Fruit fly (Drosophila melanogaster): ENCODE measurements around the gene CG11723.

Gene CG11723

DNA sequence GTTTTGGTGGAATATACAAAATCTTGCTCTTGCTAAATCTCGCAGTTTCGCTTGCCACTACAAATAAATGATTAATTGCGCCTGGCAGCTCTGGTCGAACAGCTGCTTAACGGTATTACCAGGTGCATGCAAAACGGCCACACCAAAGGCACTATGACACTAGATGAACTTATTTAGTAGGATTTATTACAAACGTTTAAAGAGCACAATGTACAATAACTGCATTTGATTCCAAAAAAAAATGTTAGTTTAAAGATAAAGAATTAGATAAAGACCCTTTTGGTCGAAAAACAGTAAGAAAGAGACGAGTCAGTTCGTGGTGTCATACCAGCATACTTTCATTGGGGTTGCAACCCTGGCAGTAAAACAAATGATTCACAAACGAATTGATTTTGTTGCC lies at the start of gene CG11723, which contains the start of gene Tbcd:
Gene CG11723, minus strand, starts transcription at position 68 of the 400 bp plus-strand sequence.
Gene Tbcd, plus strand, starts transcription at position 311 of the 400 bp plus-strand sequence.
- peak; percentile 96 for TF ChIP-seq CG17801 (GFP tag; optimal IDR thresholded peaks at IDR 0.05; ENCODE audit: partially characterized antibody)

DNA sequence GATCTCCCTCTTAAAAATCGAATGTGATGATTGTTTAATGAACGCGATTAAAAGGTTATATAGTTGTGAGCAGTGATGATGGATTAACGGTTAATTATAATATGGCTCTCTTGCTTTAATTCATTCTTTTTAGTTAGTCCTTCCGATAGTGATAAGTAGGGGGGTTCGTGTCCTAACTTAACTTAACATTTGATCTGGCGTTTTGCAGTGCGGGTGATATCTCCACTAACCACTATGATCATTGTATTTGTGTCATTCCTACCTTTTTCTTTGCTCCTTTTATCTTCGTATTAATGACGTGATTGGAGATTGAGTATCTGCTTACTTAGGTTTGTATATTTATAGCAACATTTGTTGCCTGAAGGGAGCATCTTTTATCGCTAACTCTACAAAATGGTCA lies 48.3 kb upstream of the CG11723 start:
- TF ChIP-seq CG17801 (GFP tag; optimal IDR thresholded peaks at IDR 0.05; ENCODE audit: partially characterized antibody) = no peak

DNA sequence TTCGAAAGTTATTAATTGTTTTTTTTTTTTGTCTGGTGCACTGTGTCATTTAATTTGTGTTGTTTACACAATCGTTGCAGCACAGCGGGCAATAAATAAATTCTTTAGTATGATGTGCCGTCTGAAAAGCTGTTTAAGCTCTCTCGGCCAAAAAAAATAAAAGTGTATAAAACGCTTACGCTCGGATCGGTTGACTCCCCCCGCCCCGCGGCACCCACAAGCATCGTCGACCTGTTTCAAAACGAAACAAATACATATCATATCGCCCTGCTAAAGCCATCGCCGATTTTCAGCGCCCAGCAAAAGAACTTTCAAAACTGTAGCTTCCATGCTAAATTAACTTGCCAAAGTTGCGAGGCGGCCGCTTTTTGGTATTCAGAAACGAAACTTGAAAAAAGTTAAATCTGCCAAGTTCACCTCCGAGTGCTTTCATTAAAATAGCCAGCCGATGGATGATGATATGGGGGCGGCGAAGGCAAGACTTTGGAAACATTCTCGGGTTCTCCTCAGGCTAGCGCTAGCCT lies 47.3 kb upstream of the CG11723 start:
- no peak for TF ChIP-seq CG17801 (GFP tag; optimal IDR thresholded peaks at IDR 0.05; ENCODE audit: partially characterized antibody)

DNA sequence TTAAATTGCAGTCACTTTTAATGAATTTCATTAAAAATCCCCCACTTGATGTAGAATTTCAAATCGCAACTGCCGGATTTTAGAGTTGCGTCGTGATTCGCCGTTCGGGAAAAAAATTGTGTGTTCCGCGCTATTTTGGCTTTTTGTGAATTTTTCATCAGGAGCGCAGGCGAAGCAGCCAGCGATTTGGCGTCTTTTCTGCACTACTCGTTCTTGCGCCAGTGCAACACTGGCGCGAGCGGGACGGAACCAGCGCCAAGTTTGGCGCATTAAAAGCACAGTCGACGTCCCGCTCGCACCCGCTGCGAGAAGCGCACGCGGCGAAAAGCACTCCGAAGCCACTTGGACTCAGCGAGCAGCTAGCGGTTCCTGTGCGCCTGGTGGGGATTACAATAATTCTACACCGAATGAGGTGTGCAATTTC lies 46.3 kb upstream of the CG11723 start:
- peak; percentile 83 for TF ChIP-seq CG17801 (GFP tag; optimal IDR thresholded peaks at IDR 0.05; ENCODE audit: partially characterized antibody)

DNA sequence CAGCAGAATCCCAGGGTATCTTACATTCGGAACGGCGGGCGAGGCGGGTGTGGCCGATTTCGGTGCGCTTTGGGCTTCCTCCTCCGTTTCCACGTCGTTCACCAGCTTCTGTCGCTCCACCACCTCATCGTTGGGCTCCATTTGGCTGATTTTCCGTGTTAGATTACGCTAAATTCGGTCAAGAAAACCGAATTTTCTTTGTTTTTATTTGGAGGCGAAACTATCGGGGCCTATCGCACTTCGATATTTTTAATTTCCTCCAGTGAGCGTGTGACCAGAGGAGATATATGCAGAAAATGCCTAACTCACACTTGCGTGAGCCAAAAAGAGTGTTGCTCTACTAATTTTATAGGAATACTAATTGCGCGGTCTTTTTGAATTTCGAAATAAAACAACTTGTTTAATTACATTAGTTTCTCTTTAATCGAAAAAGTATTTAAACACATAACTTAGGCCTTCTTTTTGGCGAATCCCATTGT lies 45.1 kb upstream of the CG11723 start, which contains the start of gene CG10874:
Gene CG10874, minus strand, starts transcription at position 264 of the 479 bp plus-strand sequence.
- TF ChIP-seq CG17801 (GFP tag; optimal IDR thresholded peaks at IDR 0.05; ENCODE audit: partially characterized antibody) = peak; percentile 57

DNA sequence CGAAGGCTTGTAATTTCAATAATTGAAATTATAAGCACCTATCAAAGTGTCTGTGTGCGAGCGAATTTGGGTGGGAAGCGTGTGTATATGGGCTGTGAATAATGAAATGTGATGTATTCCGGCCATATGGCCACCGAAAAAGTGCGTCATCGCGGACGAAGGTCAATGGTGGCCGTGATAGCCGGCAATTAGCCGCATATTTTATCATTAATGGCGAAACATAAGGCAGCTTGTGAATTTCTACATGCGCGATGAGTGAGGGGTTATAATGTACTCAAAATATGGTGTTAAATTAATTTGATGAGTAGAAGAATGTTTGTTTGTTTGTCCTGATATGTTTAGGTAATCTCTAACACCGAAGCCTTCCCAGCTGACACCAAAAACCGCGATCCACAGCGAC lies 44.3 kb upstream of the CG11723 start:
- TF ChIP-seq CG17801 (GFP tag; optimal IDR thresholded peaks at IDR 0.05; ENCODE audit: partially characterized antibody) = no peak

DNA sequence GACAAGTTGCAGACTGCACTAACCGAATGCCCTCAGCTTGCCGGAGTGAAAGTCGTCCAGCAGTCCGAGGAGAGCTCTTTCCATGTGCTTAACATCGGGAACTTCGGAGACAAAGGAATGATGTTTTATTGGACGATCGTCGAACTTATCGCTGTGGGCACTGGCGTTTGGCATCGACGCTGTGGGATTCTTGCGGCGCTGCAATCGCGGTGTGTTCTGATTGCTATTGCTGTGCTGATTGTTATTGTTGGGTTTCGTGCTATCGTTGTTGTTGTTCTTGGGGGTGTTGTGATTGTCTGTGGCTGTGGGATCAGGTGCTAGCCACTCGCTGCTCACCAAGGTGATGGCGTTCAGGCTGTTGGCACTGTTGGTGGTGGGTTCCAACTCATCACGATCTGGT lies 43.6 kb upstream of the CG11723 start:
- no peak for TF ChIP-seq CG17801 (GFP tag; optimal IDR thresholded peaks at IDR 0.05; ENCODE audit: partially characterized antibody)

DNA sequence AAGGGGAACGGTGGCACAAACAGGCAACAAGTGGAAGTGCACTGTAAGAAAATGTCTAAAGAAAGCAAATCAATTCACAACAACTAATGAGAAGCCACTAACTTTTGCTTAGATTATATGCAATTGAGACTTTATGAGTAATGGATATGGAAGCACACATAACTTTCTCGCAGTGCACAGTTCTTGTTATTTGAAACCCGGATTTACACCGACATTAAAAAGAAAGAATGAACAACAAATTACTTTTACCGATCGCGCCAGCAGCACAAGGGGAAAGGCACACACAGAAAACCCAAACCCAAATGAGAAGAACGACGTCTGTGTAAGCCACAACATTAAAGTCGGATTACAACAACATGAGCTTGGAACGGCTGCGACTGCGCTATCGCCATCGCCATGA lies 42.0 kb upstream of the CG11723 start:
- TF ChIP-seq CG17801 (GFP tag; optimal IDR thresholded peaks at IDR 0.05; ENCODE audit: partially characterized antibody) = no peak

DNA sequence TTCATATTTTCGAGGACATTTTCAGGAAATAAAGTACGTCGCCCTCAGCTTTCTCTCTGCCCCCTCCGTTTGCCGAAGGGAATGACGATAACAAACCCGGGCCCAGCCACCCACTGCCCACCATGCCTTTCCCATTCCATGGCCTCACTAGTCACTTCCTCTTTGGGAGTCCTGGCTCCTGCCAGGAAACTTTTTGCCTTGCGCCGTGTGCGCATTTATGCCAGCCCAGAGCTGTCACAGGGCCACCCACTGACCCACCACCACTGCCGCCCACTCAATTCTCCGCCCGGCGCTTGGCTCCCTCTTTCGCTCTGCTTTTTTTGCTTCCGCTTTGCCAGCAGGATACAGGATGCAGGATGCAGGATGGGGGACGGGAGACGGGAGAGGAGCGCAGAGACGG lies 40.3 kb upstream of the CG11723 start:
- no peak for TF ChIP-seq CG17801 (GFP tag; optimal IDR thresholded peaks at IDR 0.05; ENCODE audit: partially characterized antibody)

DNA sequence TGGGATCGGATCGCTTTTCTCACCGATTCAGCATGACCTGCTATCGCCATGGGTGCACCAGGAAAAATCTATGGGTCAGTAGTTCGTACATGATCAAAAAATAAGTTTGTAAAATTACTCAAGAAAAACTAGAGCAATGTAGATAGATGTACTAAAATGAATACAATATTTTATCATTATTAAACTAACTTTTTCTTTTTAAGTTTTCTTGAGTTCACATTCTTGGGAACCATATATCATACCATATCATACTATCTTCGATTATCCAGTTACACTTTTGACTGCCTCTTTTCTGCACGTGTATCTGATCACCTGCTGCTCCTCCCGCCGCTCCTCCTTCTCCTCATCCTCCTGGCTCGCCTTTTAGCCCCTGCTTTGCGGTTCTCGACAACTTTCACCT lies 38.3 kb upstream of the CG11723 start:
- no peak for TF ChIP-seq CG17801 (GFP tag; optimal IDR thresholded peaks at IDR 0.05; ENCODE audit: partially characterized antibody)

DNA sequence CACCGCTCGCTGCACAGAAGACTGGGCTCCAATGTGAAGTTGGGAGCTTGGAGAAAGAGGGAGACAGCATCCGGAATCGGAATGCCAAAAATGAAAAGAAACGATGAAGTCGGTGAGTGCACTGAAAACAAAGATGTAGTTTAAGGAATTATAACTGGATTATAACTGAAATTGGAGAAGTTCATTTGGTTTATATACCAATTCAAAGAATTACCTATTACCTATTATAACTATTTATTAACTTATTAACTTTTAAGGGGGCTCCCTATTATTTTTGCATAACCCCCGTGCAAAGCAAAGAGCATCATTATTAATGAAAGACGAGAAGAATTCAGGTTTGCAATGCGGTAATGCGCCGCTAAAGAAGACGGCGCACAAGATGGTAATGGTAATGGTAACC lies 37.6 kb upstream of the CG11723 start:
- no peak for TF ChIP-seq CG17801 (GFP tag; optimal IDR thresholded peaks at IDR 0.05; ENCODE audit: partially characterized antibody)

DNA sequence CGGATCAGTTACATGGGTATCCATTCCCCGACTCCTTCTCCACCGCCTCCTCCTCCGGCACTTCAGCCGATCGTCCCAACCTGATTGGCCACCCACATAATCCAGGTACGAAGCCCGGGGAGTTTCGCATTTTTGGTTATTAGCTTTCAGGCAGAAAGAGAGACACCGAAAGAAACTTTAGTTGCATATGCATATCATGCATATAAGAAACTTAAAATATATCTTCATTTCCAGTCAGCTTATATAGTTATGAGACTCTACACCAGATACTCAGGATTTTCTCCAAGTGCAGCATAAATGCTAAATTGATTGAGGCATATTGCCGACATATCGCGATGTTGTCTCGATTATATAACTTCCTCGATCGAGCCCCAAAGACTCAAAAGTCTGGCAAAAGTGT lies 37.1 kb upstream of the CG11723 start:
- no peak for TF ChIP-seq CG17801 (GFP tag; optimal IDR thresholded peaks at IDR 0.05; ENCODE audit: partially characterized antibody)

DNA sequence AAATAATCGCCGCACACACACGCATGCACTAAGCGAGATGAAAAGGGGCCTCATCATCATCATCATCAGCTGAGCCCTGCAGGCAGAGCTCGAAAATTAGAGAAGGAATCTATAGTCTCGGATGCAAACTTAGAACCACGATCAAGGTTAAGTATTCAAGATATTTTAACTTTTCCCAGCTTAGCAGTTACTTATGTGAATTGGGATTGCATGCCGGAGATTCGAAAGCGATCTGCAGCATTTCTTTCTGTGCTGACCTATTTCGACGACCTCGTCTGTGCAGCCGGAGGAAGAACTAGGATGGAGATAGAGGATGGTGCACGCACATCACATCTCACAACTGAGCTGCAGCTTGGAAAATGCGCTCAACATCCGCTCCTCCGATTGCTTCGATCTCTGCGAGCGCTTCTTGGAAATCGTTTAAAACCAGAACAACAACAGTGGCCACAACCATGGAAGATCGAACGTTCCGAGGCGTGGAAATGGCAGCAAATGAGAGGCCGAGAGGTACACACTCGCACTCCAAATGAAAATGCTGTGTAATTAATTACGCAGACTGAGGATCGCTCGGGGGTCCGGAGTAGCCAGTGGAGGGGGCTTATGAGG lies 35.8 kb upstream of the CG11723 start:
- TF ChIP-seq CG17801 (GFP tag; optimal IDR thresholded peaks at IDR 0.05; ENCODE audit: partially characterized antibody) = no peak

DNA sequence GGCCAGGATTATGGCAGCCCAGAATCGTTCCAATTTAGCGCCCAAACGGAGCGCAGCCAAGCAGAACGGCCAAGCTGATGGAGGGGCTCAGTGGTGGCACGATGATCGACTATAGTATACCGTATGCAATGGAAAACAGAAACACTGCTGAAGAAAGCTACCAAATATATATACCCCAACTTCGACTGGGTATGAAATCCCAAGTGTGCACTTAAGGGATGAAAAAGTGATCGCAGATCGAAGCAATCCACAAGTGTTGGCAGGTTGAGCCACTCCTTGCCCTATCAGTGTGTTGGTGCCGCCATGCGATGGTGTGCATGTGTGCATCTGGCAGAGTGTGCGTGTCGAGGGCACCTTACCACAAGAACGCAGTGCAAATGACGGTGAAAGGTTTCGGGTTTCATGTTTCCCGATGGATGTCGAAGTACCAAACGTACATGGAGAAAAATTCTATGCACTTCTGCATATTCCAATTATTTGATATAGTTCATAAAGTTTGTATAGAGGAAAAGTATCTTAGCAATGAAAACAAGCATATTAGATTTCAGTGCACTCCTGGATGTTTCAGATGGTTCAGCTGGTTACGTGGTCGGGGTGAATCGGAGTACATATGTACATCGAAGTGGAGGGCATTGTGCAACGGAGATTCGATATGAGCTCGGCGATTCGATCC lies 35.0 kb upstream of the CG11723 start:
- no peak for TF ChIP-seq CG17801 (GFP tag; optimal IDR thresholded peaks at IDR 0.05; ENCODE audit: partially characterized antibody)

DNA sequence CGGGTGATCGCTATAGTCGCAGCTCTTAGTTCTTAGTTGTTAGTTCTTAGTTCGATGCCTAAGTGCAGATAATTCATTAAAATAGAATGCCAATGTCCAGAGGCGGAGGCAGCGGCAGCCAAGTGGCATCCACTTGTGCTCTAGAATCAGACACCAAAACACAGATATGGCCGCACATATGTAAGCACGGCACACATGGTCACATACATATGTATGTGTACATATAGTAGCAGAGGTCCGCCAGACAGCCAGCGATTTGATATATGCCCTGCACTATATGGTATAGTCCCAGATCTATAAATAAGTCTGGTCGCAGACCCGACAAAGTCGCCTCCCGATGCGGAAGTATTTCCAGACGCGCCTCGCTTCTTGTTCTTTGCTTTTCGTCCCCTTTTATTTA lies 33.6 kb upstream of the CG11723 start:
- TF ChIP-seq CG17801 (GFP tag; optimal IDR thresholded peaks at IDR 0.05; ENCODE audit: partially characterized antibody) = no peak

DNA sequence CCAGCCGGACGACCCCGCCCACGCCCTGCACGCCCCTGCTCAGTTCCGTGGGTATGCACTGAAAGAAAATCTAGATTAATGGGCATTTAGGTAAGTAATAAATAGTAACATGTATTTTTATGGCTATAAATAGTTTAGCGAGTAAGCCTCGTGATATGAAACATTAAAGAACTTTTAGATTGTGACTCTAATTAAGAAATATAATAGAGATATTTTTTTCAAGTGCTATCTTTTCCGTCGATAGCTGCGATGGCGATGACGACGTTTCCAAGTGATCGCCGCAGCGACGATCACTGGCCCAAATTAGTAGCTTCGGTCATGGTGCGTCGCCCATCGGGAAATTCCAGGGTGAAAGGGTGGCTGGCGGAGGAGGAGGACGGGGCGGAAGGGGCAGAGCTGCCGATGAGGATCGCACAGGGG lies 33.1 kb upstream of the CG11723 start:
- no peak for TF ChIP-seq CG17801 (GFP tag; optimal IDR thresholded peaks at IDR 0.05; ENCODE audit: partially characterized antibody)

All from ovary, adult (tissue).